Worm (Caenorhabditis elegans) whole organism, young adult: ENCODE results near the gene str-93.

Experiments
- B0035.1 ChIP-seq: sonication (generic microtip); optimal IDR thresholded peaks from 2 replicates; lab custom pipeline; 2016; ENCODE audit warnings: missing genetic modification characterization, mild to moderate bottlenecking, missing compliant biosample characterization, missing genotype, missing genetic modification reagents
- B0261.1 ChIP-seq: sonication (generic microtip); optimal IDR thresholded peaks from 2 replicates; lab custom pipeline; 2016; ENCODE audit warnings: mild to moderate bottlenecking, missing genetic modification characterization, moderate library complexity, missing compliant biosample characterization
- D2030.7 ChIP-seq: fragments of 200-800 bp; sonication (Bioruptor generic); IDR thresholded peaks from 2 replicates; pipeline ENCODE4 v1.3.6; 2022; ENCODE audit warnings: missing genetic modification reagents, missing genetic modification characterization, missing compliant biosample characterization
- F10E7.11 ChIP-seq: sonication (generic microtip); optimal IDR thresholded peaks from 2 replicates; lab custom pipeline; 2017; ENCODE audit warnings: mild to moderate bottlenecking, missing genetic modification characterization, moderate library complexity, missing compliant biosample characterization
- F33H1.4 ChIP-seq: fragments of 200-800 bp; sonication (Bioruptor generic); IDR thresholded peaks from 2 replicates; pipeline ENCODE4 v1.3.6; 2022; ENCODE audit warnings: missing genetic modification reagents, missing genetic modification characterization, missing compliant biosample characterization
- F39B2.1 ChIP-seq: fragments of 200-800 bp; sonication (Bioruptor generic); IDR thresholded peaks from 2 replicates; pipeline ENCODE4 v1.3.6; 2022; ENCODE audit warnings: missing genetic modification reagents, missing genetic modification characterization, missing compliant biosample characterization
- F57C9.4 ChIP-seq: sonication (generic microtip); optimal IDR thresholded peaks from 2 replicates; lab custom pipeline; 2017; ENCODE audit warnings: mild to moderate bottlenecking, missing genetic modification characterization, missing compliant biosample characterization
- K11D2.4 ChIP-seq: fragments of 200-800 bp; sonication (Bioruptor generic); IDR thresholded peaks from 2 replicates; pipeline ENCODE4 v1.3.6; 2022; ENCODE audit warnings: missing genetic modification reagents, missing genetic modification characterization, missing compliant biosample characterization
- aptf-3 ChIP-seq: fragments of 200-800 bp; sonication (Bioruptor generic); IDR thresholded peaks from 2 replicates; pipeline ENCODE4 v1.3.6; 2022; ENCODE audit warnings: missing genetic modification characterization, missing compliant biosample characterization
- athp-1 ChIP-seq: sonication (generic microtip); optimal IDR thresholded peaks from 2 replicates; lab custom pipeline; 2017; ENCODE audit warnings: mild to moderate bottlenecking, missing genetic modification characterization, missing compliant biosample characterization
- attf-6 ChIP-seq: fragments of 200-800 bp; sonication (Bioruptor generic); IDR thresholded peaks from 2 replicates; pipeline ENCODE4 v1.3.6; 2022; ENCODE audit warnings: missing genetic modification reagents, missing genetic modification characterization, missing compliant biosample characterization
- cebp-1 ChIP-seq, 2 experiments: fragments of 200-800 bp in 1 of 2; sonication (Bioruptor generic) in 1 of 2; sonication (generic microtip) in 1 of 2; IDR thresholded peaks in 1 of 2; optimal IDR thresholded peaks in 1 of 2; 2 replicates each; pipeline versions ENCODE4 v1.3.6 to Lab custom; 2017 to 2022; ENCODE audit warnings: missing compliant biosample characterization in 2 of 2, missing genetic modification characterization in 2 of 2, mild to moderate bottlenecking in 1 of 2, missing genetic modification reagents in 1 of 2, moderate library complexity in 1 of 2
- ceh-58 ChIP-seq: fragments of 200-800 bp; sonication (Bioruptor generic); IDR thresholded peaks from 2 replicates; pipeline ENCODE4 v1.3.6; 2022; ENCODE audit warnings: missing genetic modification characterization, missing compliant biosample characterization
- ceh-79 ChIP-seq: sonication (generic microtip); optimal IDR thresholded peaks from 2 replicates; lab custom pipeline; 2017; ENCODE audit warnings: mild to moderate bottlenecking, missing genetic modification characterization, missing compliant biosample characterization
- ceh-91 ChIP-seq: fragments of 200-800 bp; sonication (Bioruptor generic); IDR thresholded peaks from 2 replicates; pipeline ENCODE4 v1.3.6; 2022; ENCODE audit warnings: missing genetic modification reagents, missing genetic modification characterization, missing compliant biosample characterization
- egl-44 ChIP-seq: fragments of 200-800 bp; sonication (Bioruptor generic); IDR thresholded peaks from 2 replicates; pipeline ENCODE4 v1.3.6; 2022; ENCODE audit warnings: missing genetic modification reagents, missing genetic modification characterization, missing compliant biosample characterization
- him-1 ChIP-seq: sonication (generic microtip); optimal IDR thresholded peaks from 2 replicates; lab custom pipeline; 2016; ENCODE audit warnings: missing genotype, missing genetic modification reagents, missing genetic modification characterization, missing compliant biosample characterization
- hlh-12 ChIP-seq: sonication (generic microtip); optimal IDR thresholded peaks from 2 replicates; lab custom pipeline; 2016; ENCODE audit warnings: missing genetic modification characterization, missing compliant biosample characterization
- hlh-26 ChIP-seq: fragments of 200-800 bp; sonication (Bioruptor generic); conservative IDR thresholded peaks from 2 replicates; pipeline ENCODE4 v1.3.6; 2022; ENCODE audit warnings: missing genetic modification reagents, missing genetic modification characterization, missing compliant biosample characterization
- hmg-1.2 ChIP-seq: fragments of 200-800 bp; sonication (Bioruptor generic); IDR thresholded peaks from 2 replicates; pipeline ENCODE4 v1.3.6; 2022; ENCODE audit warnings: missing genetic modification reagents, missing genetic modification characterization, missing compliant biosample characterization
- lag-1 ChIP-seq: fragments of 200-800 bp; sonication (Bioruptor generic); IDR thresholded peaks from 2 replicates; pipeline ENCODE4 v1.3.6; 2022; ENCODE audit warnings: missing genetic modification reagents, missing genetic modification characterization, missing compliant biosample characterization
- let-607 ChIP-seq, 2 experiments: fragments of 200-800 bp in 1 of 2; sonication (Bioruptor generic) in 1 of 2; sonication (generic microtip) in 1 of 2; optimal IDR thresholded peaks; 2 replicates each; lab custom pipeline; 2016 to 2018; ENCODE audit warnings: mild to moderate bottlenecking in 2 of 2, missing compliant biosample characterization in 2 of 2, missing genetic modification characterization in 2 of 2, moderate library complexity in 2 of 2, missing genotype in 1 of 2
- lin-26 ChIP-seq: fragments of 200-800 bp; sonication (Bioruptor generic); IDR thresholded peaks from 2 replicates; pipeline ENCODE4 v1.3.6; 2022; ENCODE audit warnings: missing genetic modification reagents, missing genetic modification characterization, missing compliant biosample characterization
- lsl-1 ChIP-seq: fragments of 200-800 bp; sonication (Bioruptor generic); optimal IDR thresholded peaks from 2 replicates; lab custom pipeline; 2018; ENCODE audit warnings: mild to moderate bottlenecking, missing genetic modification characterization, moderate library complexity, missing compliant biosample characterization
- lsy-27 ChIP-seq: sonication (generic microtip); optimal IDR thresholded peaks from 2 replicates; lab custom pipeline; 2017; ENCODE audit warnings: missing genetic modification characterization, mild to moderate bottlenecking, missing compliant biosample characterization, antibody characterized with exemption, missing genotype, borderline replicate concordance; ENCODE audit not compliant: insufficient read depth
- madf-6 ChIP-seq: fragments of 200-800 bp; sonication (Bioruptor generic); IDR thresholded peaks from 2 replicates; pipeline ENCODE4 v1.3.6; 2022; ENCODE audit warnings: missing genetic modification reagents, missing genetic modification characterization, missing compliant biosample characterization
- mes-4 ChIP-seq: sonication (generic microtip); optimal IDR thresholded peaks from 2 replicates; lab custom pipeline; 2016; ENCODE audit warnings: missing genotype, missing genetic modification characterization, missing compliant biosample characterization
- nfya-1 ChIP-seq: sonication (generic microtip); optimal IDR thresholded peaks from 2 replicates; lab custom pipeline; 2017; ENCODE audit warnings: antibody characterized with exemption, missing compliant biosample characterization, missing genetic modification characterization, borderline replicate concordance; ENCODE audit not compliant: insufficient read depth
- nhr-179 ChIP-seq: sonication (generic microtip); optimal IDR thresholded peaks from 2 replicates; lab custom pipeline; 2016; ENCODE audit warnings: mild to moderate bottlenecking, missing genetic modification characterization, missing compliant biosample characterization
- nhr-80 ChIP-seq: sonication (generic microtip); optimal IDR thresholded peaks from 2 replicates; lab custom pipeline; 2016; ENCODE audit warnings: missing genetic modification characterization, missing compliant biosample characterization
- nhr-90 ChIP-seq: sonication (generic microtip); optimal IDR thresholded peaks from 2 replicates; lab custom pipeline; 2016; ENCODE audit warnings: missing genotype, mild to moderate bottlenecking, missing genetic modification characterization, missing compliant biosample characterization
- repo-1 ChIP-seq: sonication (generic microtip); optimal IDR thresholded peaks from 2 replicates; lab custom pipeline; 2017; ENCODE audit warnings: mild to moderate bottlenecking, missing genetic modification characterization, missing compliant biosample characterization
- rpc-1 ChIP-seq, 2 experiments: fragments of 150-350 bp in 1 of 2; sonication (generic microtip) in 1 of 2; optimal IDR thresholded peaks; 2 replicates each; lab custom pipeline; 2014 to 2018; ENCODE audit warnings: missing biosample characterization in 1 of 2, missing genetic modification characterization in 1 of 2, missing genetic modification reagents in 1 of 2, missing genotype in 1 of 2
- sdz-38 ChIP-seq: sonication (generic microtip); optimal IDR thresholded peaks from 2 replicates; lab custom pipeline; 2016; ENCODE audit warnings: missing genotype, missing genetic modification characterization, missing compliant biosample characterization
- sea-2 ChIP-seq: fragments of 200-800 bp; sonication (Bioruptor generic); IDR thresholded peaks from 2 replicates; pipeline ENCODE4 v1.3.6; 2022; ENCODE audit warnings: missing genetic modification characterization, missing compliant biosample characterization
- snpc-1.1 ChIP-seq: sonication (generic microtip); optimal IDR thresholded peaks from 2 replicates; lab custom pipeline; 2017; ENCODE audit warnings: missing genetic modification characterization, mild to moderate bottlenecking, missing compliant biosample characterization, antibody characterized with exemption, moderate library complexity, missing genotype, missing genetic modification reagents; ENCODE audit not compliant: insufficient read depth
- snpc-1.3 ChIP-seq: sonication (generic microtip); optimal IDR thresholded peaks from 2 replicates; lab custom pipeline; 2017; ENCODE audit warnings: missing genetic modification characterization, mild to moderate bottlenecking, missing compliant biosample characterization, antibody characterized with exemption, moderate library complexity, missing genotype, missing genetic modification reagents; ENCODE audit not compliant: insufficient read depth
- snpc-3.4 ChIP-seq: sonication (generic microtip); optimal IDR thresholded peaks from 2 replicates; lab custom pipeline; 2017; ENCODE audit warnings: missing genetic modification characterization, mild to moderate bottlenecking, missing compliant biosample characterization, antibody characterized with exemption, moderate library complexity, missing genotype, missing genetic modification reagents
- somi-1 ChIP-seq: fragments of 200-800 bp; sonication (Bioruptor generic); optimal IDR thresholded peaks from 2 replicates; lab custom pipeline; 2018; ENCODE audit warnings: mild to moderate bottlenecking, missing genetic modification characterization, missing compliant biosample characterization
- tbp1 ChIP-seq: fragments of 200-800 bp; sonication (Bioruptor generic); optimal IDR thresholded peaks from 2 replicates; lab custom pipeline; 2018; ENCODE audit warnings: mild to moderate bottlenecking, missing genetic modification characterization, missing compliant biosample characterization
- tlf-1 ChIP-seq: fragments of 200-800 bp; sonication (Bioruptor generic); optimal IDR thresholded peaks from 2 replicates; lab custom pipeline; 2018; ENCODE audit warnings: mild to moderate bottlenecking, missing genetic modification characterization, missing compliant biosample characterization
- zim-3 ChIP-seq: sonication (generic microtip); optimal IDR thresholded peaks from 2 replicates; lab custom pipeline; 2017; ENCODE audit warnings: mild to moderate bottlenecking, missing genetic modification characterization, moderate library complexity, missing compliant biosample characterization
- ztf-18 ChIP-seq: sonication (generic microtip); optimal IDR thresholded peaks from 2 replicates; lab custom pipeline; 2016; ENCODE audit warnings: missing genotype, mild to moderate bottlenecking, missing genetic modification characterization, missing compliant biosample characterization
- ztf-22 ChIP-seq: fragments of 200-800 bp; sonication (Bioruptor generic); optimal IDR thresholded peaks from 2 replicates; lab custom pipeline; 2018; ENCODE audit warnings: mild to moderate bottlenecking, missing genetic modification characterization, moderate library complexity, missing compliant biosample characterization
- ztf-28 ChIP-seq: fragments of 200-800 bp; sonication (Bioruptor generic); IDR thresholded peaks from 2 replicates; pipeline ENCODE4 v1.3.6; 2022; ENCODE audit warnings: missing genetic modification reagents, missing genetic modification characterization, missing compliant biosample characterization

The str-93 gene

ce11 chrV:17673343-17673742, at the start of gene str-93:
Gene str-93 (minus strand): TSS chrV:17673443.
- TF ChIP-seq hmg-1.2 (GFP tag; lab: Robert Waterston, UW), result peak; percentile 57
- TF ChIP-seq repo-1 (tag; lab: Kevin White, UChicago), result no peak

ce11 chrV:17722553-17722952, 49.3 kb upstream of the str-93 start:
- TF ChIP-seq lin-26 (GFP tag; lab: Robert Waterston, UW) (peak; percentile 57; the same call in 1 of the 2 replicates), ztf-28 (GFP tag; lab: Robert Waterston, UW) (no peak), egl-44 (GFP tag; lab: Robert Waterston, UW) (no peak), zim-3 (tag; lab: Kevin White, UChicago) (no peak), attf-6 (0 out of 2 replicates have a peak, but pooled peaks have one; percentile 38), nfya-1 (no peak), sdz-38 (tag; lab: Kevin White, UChicago) (no peak), B0261.1 (peak; percentile 46), athp-1 (no peak), rpc-1 (optimal IDR thresholded peaks at IDR 0.05; lab: Kevin White, UChicago) (peak; percentile 13), rpc-1 (tag; optimal IDR thresholded peaks at IDR 0.05; lab: Kevin White, UChicago) (peak; percentile 67), nhr-80 (tag; lab: Kevin White, UChicago) (no peak), lag-1 (GFP tag; lab: Robert Waterston, UW) (no peak), ceh-58 (no peak), tlf-1 (GFP tag; lab: Kevin White, UChicago) (no peak), somi-1 (GFP tag; lab: Kevin White, UChicago) (no peak), hlh-26 (GFP tag; lab: Robert Waterston, UW) (no peak), snpc-3.4 (tag; lab: Kevin White, UChicago) (no peak), madf-6 (GFP tag; lab: Robert Waterston, UW) (no peak), K11D2.4 (GFP tag; lab: Robert Waterston, UW) (no peak), snpc-1.3 (no peak), nhr-179 (tag; lab: Kevin White, UChicago) (no peak), mes-4 (no peak), tbp1 (peak; percentile 72), F57C9.4 (tag; lab: Kevin White, UChicago) (no peak), cebp-1 (GFP tag; IDR thresholded peaks at IDR 0.05; lab: Robert Waterston, UW) (no peak), cebp-1 (tag; optimal IDR thresholded peaks at IDR 0.05; lab: Kevin White, UChicago) (no peak), ceh-91 (GFP tag; lab: Robert Waterston, UW) (no peak), nhr-90 (tag; lab: Kevin White, UChicago) (no peak), aptf-3 (no peak)
- TF ChIP-seq, all 124 proteins: peak for 5

- TF ChIP-seq sea-2 (GFP tag; lab: Robert Waterston, UW), result no peak
- TF ChIP-seq B0035.1 (tag; lab: Kevin White, UChicago), result no peak
- no peak for TF ChIP-seq nfya-1
- no peak for TF ChIP-seq lsl-1 (GFP tag; lab: Kevin White, UChicago)
- no peak for TF ChIP-seq hlh-12
- no peak for TF ChIP-seq ceh-91 (GFP tag; lab: Robert Waterston, UW)
- no peak for TF ChIP-seq B0261.1
- no peak for TF ChIP-seq D2030.7
- TF ChIP-seq zim-3 (tag; lab: Kevin White, UChicago), result no peak
- no peak for TF ChIP-seq snpc-1.1 (tag; lab: Kevin White, UChicago)
- TF ChIP-seq let-607 (tag; optimal IDR thresholded peaks at IDR 0.05; lab: Kevin White, UChicago), result peak in 1 of 2 experiments; percentile 31
- TF ChIP-seq F39B2.1 (GFP tag; lab: Robert Waterston, UW), result no peak
- no peak for TF ChIP-seq attf-6
- no peak for TF ChIP-seq lsy-27 (tag; lab: Kevin White, UChicago)
- TF ChIP-seq F10E7.11 (tag; lab: Kevin White, UChicago), result no peak
- no peak for TF ChIP-seq him-1 (tag; lab: Kevin White, UChicago)
- no peak for TF ChIP-seq athp-1
- TF ChIP-seq ztf-18, result no peak
- TF ChIP-seq nhr-80 (tag; lab: Kevin White, UChicago), result peak; percentile 99
- TF ChIP-seq F33H1.4 (GFP tag; lab: Robert Waterston, UW), result no peak
- peak; percentile 83 for TF ChIP-seq ztf-22 (GFP tag; lab: Kevin White, UChicago)
- no peak for TF ChIP-seq ceh-79 (tag; lab: Kevin White, UChicago)
Measured at ce11 chrV:17721709-17722108, 48.5 kb upstream of the str-93 start.
